Worm (Caenorhabditis elegans): ENCODE results near the gene twk-13.

DNA sequence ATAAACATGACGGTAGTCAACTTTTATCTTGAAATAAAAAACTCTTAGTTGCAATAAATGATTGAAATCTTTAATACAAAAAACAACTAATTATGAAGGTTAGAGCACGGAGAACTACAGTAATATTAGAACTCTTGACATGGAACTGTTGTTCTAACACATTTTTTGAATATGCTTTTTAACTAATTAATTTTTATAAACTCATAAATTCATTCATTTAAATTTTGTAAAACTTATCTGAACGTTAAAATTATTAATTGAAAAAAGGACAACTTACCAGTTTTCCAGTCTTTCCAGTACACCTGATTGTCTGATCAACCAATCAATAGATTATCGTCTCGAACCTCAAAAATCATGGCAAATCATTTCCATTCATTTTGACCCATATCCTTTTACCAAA is 14.7 kb upstream of the twk-13 start, which contains the start of gene sqt-3:
- TF ChIP-seq W03F9.2 (tag; optimal IDR thresholded peaks at IDR 0.05) = no peak
- TF ChIP-seq him-1 (tag; optimal IDR thresholded peaks at IDR 0.05) = no peak
- no peak for TF ChIP-seq dao-5 (tag; optimal IDR thresholded peaks at IDR 0.05)

Data from whole organism, L4/young adult.